Worm (Caenorhabditis elegans): ENCODE measurements around the gene mtp-18.

Gene mtp-18

ce11 chrX:6235443-6235842 lies 29.2 kb upstream of the mtp-18 start, which contains the start of gene hsp-43:
TSS of gene hsp-43 (minus strand) at chrX:6235543.
- no peak for TF ChIP-seq F16B12.6 (tag; optimal IDR thresholded peaks at IDR 0.05)
- no peak for TF ChIP-seq lin-35 (GFP tag; optimal IDR thresholded peaks at IDR 0.05)
- TF ChIP-seq nhr-11 (tag; optimal IDR thresholded peaks at IDR 0.05) = no peak
- TF ChIP-seq skn-1 (tag; optimal IDR thresholded peaks at IDR 0.05) = peak; percentile 19
- peak; percentile 78 for TF ChIP-seq blmp-1 (tag; optimal IDR thresholded peaks at IDR 0.05)
- no peak for TF ChIP-seq egl-27 (tag; optimal IDR thresholded peaks at IDR 0.05)
- TF ChIP-seq xbp-1 (tag; optimal IDR thresholded peaks at IDR 0.05) = no peak

ce11 chrX:6232998-6233626 lies 26.9 kb upstream of the mtp-18 start, which contains the start of gene C14F11.4:
TSS of gene C14F11.4 (minus strand) at chrX:6233048.
- TF ChIP-seq irx-1 (tag; optimal IDR thresholded peaks at IDR 0.05) (no peak), elt-3 (tag; optimal IDR thresholded peaks at IDR 0.05) (no peak), skn-1 (tag; optimal IDR thresholded peaks at IDR 0.05) (no peak), hpl-2 (GFP tag; optimal IDR thresholded peaks at IDR 0.05) (no peak)

ce11 chrX:6230669-6231068 lies 24.5 kb upstream of the mtp-18 start, which contains the start of gene lite-1:
TSS of gene lite-1 (minus strand) at chrX:6230769.
- no peak for TF ChIP-seq snpc-4 (tag; optimal IDR thresholded peaks at IDR 0.05)
- no peak for TF ChIP-seq grh-1 (GFP tag; IDR thresholded peaks at IDR 0.05)
- no peak for TF ChIP-seq ceh-88 (GFP tag; IDR thresholded peaks at IDR 0.05)
- TF ChIP-seq F16B12.6 (tag; optimal IDR thresholded peaks at IDR 0.05) = no peak
- no peak for TF ChIP-seq nhr-237 (tag; optimal IDR thresholded peaks at IDR 0.05)
- no peak for TF ChIP-seq hlh-17 (GFP tag; optimal IDR thresholded peaks at IDR 0.05; ENCODE audit: borderline replicate concordance)
- no peak for TF ChIP-seq aly-2 (tag; optimal IDR thresholded peaks at IDR 0.05)
- TF ChIP-seq lin-13 (GFP tag; optimal IDR thresholded peaks at IDR 0.05) = no peak
- TF ChIP-seq xbp-1 (tag; optimal IDR thresholded peaks at IDR 0.05) = no peak
- no peak for TF ChIP-seq unc-130 (tag; optimal IDR thresholded peaks at IDR 0.05)
- no peak for TF ChIP-seq hpl-2 (GFP tag; optimal IDR thresholded peaks at IDR 0.05)
- TF ChIP-seq nhr-71 (tag; optimal IDR thresholded peaks at IDR 0.05) = no peak
- TF ChIP-seq ets-5 (GFP tag; IDR thresholded peaks at IDR 0.05) = no peak
- TF ChIP-seq ceh-63 (GFP tag; optimal IDR thresholded peaks at IDR 0.05) = no peak
- no peak for TF ChIP-seq unc-86 (tag; optimal IDR thresholded peaks at IDR 0.05)
- TF ChIP-seq ztf-4 (tag; optimal IDR thresholded peaks at IDR 0.05) = no peak
- no peak for TF ChIP-seq nhr-12 (tag; optimal IDR thresholded peaks at IDR 0.05)

- TF ChIP-seq lin-14 (GFP tag; optimal IDR thresholded peaks at IDR 0.05) (peak; percentile 41), rnt-1 (tag; optimal IDR thresholded peaks at IDR 0.05) (peak; percentile 22), zag-1 (tag; optimal IDR thresholded peaks at IDR 0.05) (no peak), hlh-17 (GFP tag; optimal IDR thresholded peaks at IDR 0.05; ENCODE audit: borderline replicate concordance) (no peak), lin-15B (tag; optimal IDR thresholded peaks at IDR 0.05) (no peak), sptf-1 (tag; optimal IDR thresholded peaks at IDR 0.05) (no peak)
These were observed 18.6 kb upstream of the mtp-18 start for ce11 chrX:6224841-6225240.

- TF ChIP-seq dsc-1 (tag; optimal IDR thresholded peaks at IDR 0.05) = peak; percentile 96
- TF ChIP-seq fkh-4 (tag; optimal IDR thresholded peaks at IDR 0.05; ENCODE audit: borderline replicate concordance) = peak; percentile 61
- no peak for TF ChIP-seq lir-3 (tag; optimal IDR thresholded peaks at IDR 0.05; ENCODE audit: poor library complexity)
These were observed 14.9 kb upstream of the mtp-18 start for ce11 chrX:6221097-6221496.

ce11 chrX:6219892-6220291 lies 13.7 kb upstream of the mtp-18 start:
- peak; percentile 64 for TF ChIP-seq xbp-1 (tag; optimal IDR thresholded peaks at IDR 0.05)
- TF ChIP-seq ceh-88 (GFP tag; IDR thresholded peaks at IDR 0.05) = peak; percentile 42; the same call in 1 of the 2 replicates
- no peak for TF ChIP-seq nhr-11 (tag; optimal IDR thresholded peaks at IDR 0.05)
- no peak for TF ChIP-seq C04F5.9 (tag; optimal IDR thresholded peaks at IDR 0.05)
- TF ChIP-seq efl-3 (GFP tag; optimal IDR thresholded peaks at IDR 0.05) = no peak
- peak; percentile 66 for TF ChIP-seq lin-14 (GFP tag; optimal IDR thresholded peaks at IDR 0.05)
- no peak for TF ChIP-seq hpl-2 (GFP tag; optimal IDR thresholded peaks at IDR 0.05)
- no peak for TF ChIP-seq unc-30 (tag; optimal IDR thresholded peaks at IDR 0.05)
- TF ChIP-seq fkh-10 (GFP tag; optimal IDR thresholded peaks at IDR 0.05) = no peak
- peak in 1 of 2 experiments; percentile 52 for TF ChIP-seq mdl-1 (tag; optimal IDR thresholded peaks at IDR 0.05)
- no peak for TF ChIP-seq F16B12.6 (tag; optimal IDR thresholded peaks at IDR 0.05)
- TF ChIP-seq nhr-28 (tag; optimal IDR thresholded peaks at IDR 0.05) = no peak
- no peak for TF ChIP-seq dpl-1 (GFP tag; optimal IDR thresholded peaks at IDR 0.05)
- no peak for TF ChIP-seq mef-2 (tag; optimal IDR thresholded peaks at IDR 0.05)
- no peak for TF ChIP-seq snpc-4 (tag; optimal IDR thresholded peaks at IDR 0.05)
- no peak for TF ChIP-seq isw-1 (GFP tag; IDR thresholded peaks at IDR 0.05)
- TF ChIP-seq unc-130 (tag; optimal IDR thresholded peaks at IDR 0.05) = no peak
- no peak for TF ChIP-seq vab-15 (tag; optimal IDR thresholded peaks at IDR 0.05)
- TF ChIP-seq nhr-12 (tag; optimal IDR thresholded peaks at IDR 0.05) = no peak
- no peak for TF ChIP-seq lin-13 (GFP tag; optimal IDR thresholded peaks at IDR 0.05)
